Fruit fly (Drosophila melanogaster) whole organism, embryonic: ENCODE data around the gene CG31029.

ENCODE experiments used
- Bgb ChIP-seq: fragments of 200-800 bp; sonication (Bioruptor generic); IDR thresholded peaks from 2 replicates; pipeline ENCODE4 v1.3.6; 2022; ENCODE audit warnings: missing biosample characterization, missing genetic modification characterization; ENCODE audit not compliant: partially characterized antibody
- Blimp-1 ChIP-seq: fragments of 200-800 bp; sonication (Bioruptor generic); optimal IDR thresholded peaks from 3 replicates; lab custom pipeline; 2018; ENCODE audit warnings: missing biosample characterization, missing genetic modification characterization, mild to moderate bottlenecking, moderate library complexity, missing genetic modification reagents
- CG11398 ChIP-seq: fragments of 200-800 bp; sonication (Bioruptor generic); optimal IDR thresholded peaks from 2 replicates; lab custom pipeline; 2016; ENCODE audit warnings: missing biosample characterization, missing genetic modification characterization
- CG11696 ChIP-seq: fragments of 200-800 bp; sonication (Bioruptor generic); IDR thresholded peaks from 2 replicates; pipeline ENCODE4 v1.3.6; 2022; ENCODE audit warnings: missing biosample characterization, missing genetic modification characterization
- CG12659 ChIP-seq: fragments of 200-800 bp; sonication (Bioruptor generic); optimal IDR thresholded peaks from 3 replicates; lab custom pipeline; 2017; ENCODE audit warnings: mild to moderate bottlenecking, missing biosample characterization, missing genetic modification reagents, missing genetic modification characterization
- CG12769 ChIP-seq: fragments of 200-800 bp; sonication (Bioruptor generic); optimal IDR thresholded peaks from 2 replicates; lab custom pipeline; 2019; ENCODE audit warnings: missing biosample characterization, mild to moderate bottlenecking, missing genetic modification characterization, moderate library complexity
- CG13287 ChIP-seq: fragments of 200-800 bp; sonication (Bioruptor generic); IDR thresholded peaks from 2 replicates; pipeline ENCODE4 v1.3.6; 2022; ENCODE audit warnings: missing biosample characterization, missing genetic modification characterization; ENCODE audit not compliant: partially characterized antibody
- CG1529 ChIP-seq: fragments of 200-800 bp; sonication (Bioruptor generic); optimal IDR thresholded peaks from 3 replicates; lab custom pipeline; 2018; ENCODE audit warnings: missing biosample characterization, missing genetic modification characterization
- CG17568 ChIP-seq: fragments of 200-800 bp; sonication (Bioruptor generic); optimal IDR thresholded peaks from 2 replicates; lab custom pipeline; 2018; ENCODE audit warnings: missing biosample characterization, mild to moderate bottlenecking, missing genetic modification characterization, moderate library complexity
- CG17829 ChIP-seq: fragments of 200-800 bp; optimal IDR thresholded peaks from 2 replicates; lab custom pipeline; 2019; ENCODE audit warnings: missing biosample characterization, mild to moderate bottlenecking, missing genetic modification characterization, moderate library complexity
- CG1792 ChIP-seq: fragments of 200-800 bp; sonication (Bioruptor generic); optimal IDR thresholded peaks from 2 replicates; lab custom pipeline; 2016; ENCODE audit warnings: missing biosample characterization, missing genetic modification characterization
- CG18011 ChIP-seq: fragments of 200-800 bp; sonication (Bioruptor generic); optimal IDR thresholded peaks from 2 replicates; lab custom pipeline; 2017; ENCODE audit warnings: missing biosample characterization, missing genetic modification characterization, mild to moderate bottlenecking, moderate library complexity, missing genotype
- CG31441 ChIP-seq: fragments of 200-800 bp; sonication (Bioruptor generic); IDR thresholded peaks from 2 replicates; pipeline ENCODE4 v1.3.6; 2022; ENCODE audit warnings: missing biosample characterization, missing genetic modification characterization
- CG3281 ChIP-seq: fragments of 200-800 bp; sonication (Bioruptor generic); optimal IDR thresholded peaks from 3 replicates; lab custom pipeline; 2017; ENCODE audit warnings: missing biosample characterization, mild to moderate bottlenecking, missing genetic modification characterization
- CG4820 ChIP-seq: fragments of 200-800 bp; sonication (Bioruptor generic); optimal IDR thresholded peaks from 3 replicates; lab custom pipeline; 2016; ENCODE audit warnings: missing biosample characterization, missing genetic modification characterization
- CG6272 ChIP-seq: fragments of 200-800 bp; sonication (Bioruptor generic); IDR thresholded peaks from 2 replicates; pipeline ENCODE4 v1.3.6; 2022; ENCODE audit warnings: missing biosample characterization, missing genetic modification characterization
- CG6791 ChIP-seq: fragments of 200-800 bp; sonication (Bioruptor generic); IDR thresholded peaks from 3 replicates; pipeline ENCODE4 v1.3.6; 2022; ENCODE audit warnings: missing biosample characterization, missing genetic modification characterization; ENCODE audit not compliant: partially characterized antibody
- CG9609 ChIP-seq: fragments of 200-800 bp; sonication (Bioruptor generic); optimal IDR thresholded peaks from 3 replicates; lab custom pipeline; 2016; ENCODE audit warnings: missing biosample characterization, missing genetic modification characterization
- CoRest ChIP-seq: fragments of 200-800 bp; sonication (Bioruptor generic); optimal IDR thresholded peaks from 3 replicates; lab custom pipeline; 2018; ENCODE audit warnings: missing biosample characterization, mild to moderate bottlenecking, missing genetic modification characterization, moderate library complexity
- Drgx ChIP-seq: fragments of 200-800 bp; sonication (Bioruptor generic); IDR thresholded peaks from 2 replicates; pipeline ENCODE4 v1.3.6; 2022; ENCODE audit warnings: missing biosample characterization, missing genetic modification characterization
- Ets65A ChIP-seq: fragments of 200-800 bp; sonication (Bioruptor generic); peaks from one replicate; lab custom pipeline; 2016; ENCODE audit warnings: missing biosample characterization, missing genetic modification characterization
- HLHmδ ChIP-seq: fragments of 200-800 bp; sonication (Bioruptor generic); optimal IDR thresholded peaks from 2 replicates; lab custom pipeline; 2018; ENCODE audit warnings: missing biosample characterization, mild to moderate bottlenecking, missing genetic modification characterization, moderate library complexity
- Hmx ChIP-seq: fragments of 200-800 bp; sonication (Bioruptor generic); optimal IDR thresholded peaks from 2 replicates; lab custom pipeline; 2016; ENCODE audit warnings: missing biosample characterization, missing genetic modification characterization
- Jarid2 ChIP-seq: fragments of 200-800 bp; sonication (Bioruptor generic); optimal IDR thresholded peaks from 3 replicates; lab custom pipeline; 2017; ENCODE audit warnings: mild to moderate bottlenecking, missing biosample characterization, missing genetic modification reagents, missing genetic modification characterization
- Myb ChIP-seq: fragments of 200-800 bp; sonication (Bioruptor generic); optimal IDR thresholded peaks from 2 replicates; lab custom pipeline; 2016; ENCODE audit warnings: missing biosample characterization, missing genetic modification characterization
- Nf-YA ChIP-seq: fragments of 200-800 bp; sonication (Bioruptor generic); IDR thresholded peaks from 2 replicates; pipeline ENCODE4 v1.3.6; 2022; ENCODE audit warnings: missing biosample characterization, missing genetic modification characterization
- Scr ChIP-seq: fragments of 200-800 bp; sonication (Bioruptor generic); IDR thresholded peaks from 2 replicates; pipeline ENCODE4 v1.3.6; 2022; ENCODE audit warnings: missing biosample characterization, missing genetic modification characterization; ENCODE audit not compliant: partially characterized antibody
- Trl ChIP-seq, 3 experiments: fragments of >200 bp in 2 of 3; fragments of 200-800 bp in 1 of 3; sonication (Bioruptor generic) in 1 of 3; optimal IDR thresholded peaks; 2 replicates in 1 of 3; 3 replicates in 2 of 3; lab custom pipeline; 2016 to 2017; ENCODE audit warnings: missing biosample characterization in 1 of 3, missing genetic modification characterization in 1 of 3
- Xrp1 ChIP-seq: fragments of 200-800 bp; sonication (Bioruptor generic); IDR thresholded peaks from 2 replicates; pipeline ENCODE4 v1.3.6; 2022; ENCODE audit warnings: missing biosample characterization, missing genetic modification characterization
- bbx ChIP-seq: fragments of 200-800 bp; sonication (Bioruptor generic); IDR thresholded peaks from 2 replicates; pipeline ENCODE4 v1.3.6; 2022; ENCODE audit warnings: missing biosample characterization, missing genetic modification characterization; ENCODE audit not compliant: partially characterized antibody
- btn ChIP-seq: fragments of 200-800 bp; sonication (Bioruptor generic); optimal IDR thresholded peaks from 2 replicates; lab custom pipeline; 2016; ENCODE audit warnings: missing biosample characterization, missing genetic modification characterization
- cg ChIP-seq: fragments of 200-800 bp; sonication (Bioruptor generic); optimal IDR thresholded peaks from 3 replicates; lab custom pipeline; 2019; ENCODE audit warnings: missing biosample characterization, mild to moderate bottlenecking, missing genetic modification characterization, moderate library complexity
- dmrt11E ChIP-seq: fragments of 200-800 bp; sonication (Bioruptor generic); optimal IDR thresholded peaks from 3 replicates; lab custom pipeline; 2018; ENCODE audit warnings: missing biosample characterization, mild to moderate bottlenecking, missing genetic modification characterization, moderate library complexity
- dpn ChIP-seq, 2 experiments: fragments of 200-800 bp; sonication (Bioruptor generic); optimal IDR thresholded peaks; 3 replicates each; lab custom pipeline; 2016; ENCODE audit warnings: missing biosample characterization in 2 of 2, missing genetic modification characterization in 2 of 2
- dysf ChIP-seq: fragments of 200-800 bp; sonication (Bioruptor generic); IDR thresholded peaks from 3 replicates; pipeline ENCODE4 v1.3.6; 2022; ENCODE audit warnings: missing biosample characterization, missing genetic modification characterization
- esg ChIP-seq: fragments of 200-800 bp; sonication (Bioruptor generic); conservative IDR thresholded peaks from 2 replicates; pipeline ENCODE4 v1.3.6; 2022; ENCODE audit warnings: missing biosample characterization, missing genetic modification characterization
- ken ChIP-seq: fragments of 200-800 bp; sonication (Bioruptor generic); IDR thresholded peaks from 3 replicates; pipeline ENCODE4 v1.3.6; 2022; ENCODE audit warnings: missing biosample characterization, missing genetic modification characterization
- otp ChIP-seq: fragments of 200-800 bp; sonication (Bioruptor generic); IDR thresholded peaks from 3 replicates; pipeline ENCODE4, ENCODE4 v1.3.6; 2022; ENCODE audit warnings: missing biosample characterization, missing genetic modification characterization
- pb ChIP-seq: fragments of 200-800 bp; sonication (Bioruptor generic); optimal IDR thresholded peaks from 3 replicates; lab custom pipeline; 2016; ENCODE audit warnings: missing biosample characterization, missing genetic modification characterization
- pros ChIP-seq: fragments of 200-800 bp; sonication (Bioruptor generic); optimal IDR thresholded peaks from 3 replicates; lab custom pipeline; 2019; ENCODE audit warnings: missing biosample characterization, mild to moderate bottlenecking, missing genetic modification characterization, moderate library complexity
- salm ChIP-seq: fragments of 200-800 bp; sonication (Bioruptor generic); optimal IDR thresholded peaks from 2 replicates; lab custom pipeline; 2018; ENCODE audit warnings: missing biosample characterization, mild to moderate bottlenecking, missing genetic modification characterization
- sens ChIP-seq: fragments of 200-800 bp; sonication (Bioruptor generic); peaks from one replicate; lab custom pipeline; 2016; ENCODE audit warnings: missing biosample characterization, missing genetic modification characterization
- so ChIP-seq: fragments of 200-800 bp; sonication (Bioruptor generic); IDR thresholded peaks from 3 replicates; pipeline ENCODE4 v1.3.6; 2022; ENCODE audit warnings: missing biosample characterization, missing genetic modification characterization
- vvl ChIP-seq: fragments of 200-800 bp; sonication (Bioruptor generic); IDR thresholded peaks from 2 replicates; pipeline ENCODE4 v1.3.6; 2022; ENCODE audit warnings: missing biosample characterization, missing genetic modification characterization
- wor ChIP-seq: fragments of 200-800 bp; sonication (Bioruptor generic); IDR thresholded peaks from 2 replicates; pipeline ENCODE4 v1.3.6; 2022; ENCODE audit warnings: missing biosample characterization, missing genetic modification characterization
- z ChIP-seq: fragments of 200-800 bp; sonication (Bioruptor generic); IDR thresholded peaks from 3 replicates; pipeline ENCODE4 v1.3.6; 2022; ENCODE audit warnings: missing biosample characterization, missing genetic modification characterization

CG31029 gene

DNA sequence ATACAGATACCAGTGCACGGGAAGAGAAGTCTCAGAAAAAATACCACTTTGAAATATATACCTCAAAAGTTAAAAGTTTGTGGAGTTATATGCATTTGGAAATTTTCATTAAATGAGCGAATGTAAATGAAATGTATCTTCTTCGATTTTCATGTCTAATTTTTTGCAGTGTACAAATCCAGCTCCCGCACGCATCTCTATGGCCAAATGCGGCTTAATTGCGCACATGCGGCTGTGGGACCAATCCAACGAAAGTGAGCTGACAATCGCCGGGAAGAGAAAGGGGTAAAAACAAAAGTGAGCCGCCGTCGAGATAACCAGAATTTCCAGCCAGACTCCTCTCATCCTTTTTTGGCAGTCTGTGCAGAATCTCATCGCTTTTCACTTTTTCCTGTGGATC, 32.0 kb upstream of the CG31029 start (continued):
- TF ChIP-seq Nf-YA (GFP tag; lab: Robert Waterston, UW) (0 out of 2 replicates have a peak, but pooled peaks have one; percentile 10), CG6272 (GFP tag; lab: Robert Waterston, UW) (0 out of 2 replicates have a peak, but pooled peaks have one; percentile 18), btn (GFP tag; lab: Kevin White, UChicago) (peak; percentile 27), dmrt11E (tag; lab: Kevin White, UChicago) (no peak), Ets65A (GFP tag; lab: Kevin White, UChicago) (peak; percentile 5), CG9609 (no peak), salm (tag; lab: Kevin White, UChicago) (no peak), CoRest (tag; lab: Kevin White, UChicago) (no peak), CG4820 (peak; percentile 5)

DNA sequence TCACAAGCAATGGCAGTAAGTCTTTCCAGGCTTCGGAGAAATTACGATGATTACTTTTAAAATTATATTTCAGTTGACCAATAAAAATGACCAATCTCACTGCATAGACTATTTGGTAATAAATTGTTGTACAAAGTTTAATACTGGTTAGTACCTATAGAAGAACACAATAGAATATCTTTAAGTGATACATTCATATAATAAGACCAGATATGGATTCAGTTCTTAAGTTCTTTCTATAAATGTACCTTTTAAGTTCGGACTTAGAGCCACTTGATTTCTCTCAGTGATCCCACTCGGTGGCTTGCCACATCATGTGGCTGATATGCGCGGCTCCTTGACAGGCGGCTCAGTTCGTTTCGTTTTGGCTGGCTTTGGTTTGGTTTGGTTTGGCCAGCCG, 31.0 kb upstream of the CG31029 start:
- no peak for TF ChIP-seq dpn (GFP tag; optimal IDR thresholded peaks at IDR 0.05; lab: Kevin White, UChicago)

DNA sequence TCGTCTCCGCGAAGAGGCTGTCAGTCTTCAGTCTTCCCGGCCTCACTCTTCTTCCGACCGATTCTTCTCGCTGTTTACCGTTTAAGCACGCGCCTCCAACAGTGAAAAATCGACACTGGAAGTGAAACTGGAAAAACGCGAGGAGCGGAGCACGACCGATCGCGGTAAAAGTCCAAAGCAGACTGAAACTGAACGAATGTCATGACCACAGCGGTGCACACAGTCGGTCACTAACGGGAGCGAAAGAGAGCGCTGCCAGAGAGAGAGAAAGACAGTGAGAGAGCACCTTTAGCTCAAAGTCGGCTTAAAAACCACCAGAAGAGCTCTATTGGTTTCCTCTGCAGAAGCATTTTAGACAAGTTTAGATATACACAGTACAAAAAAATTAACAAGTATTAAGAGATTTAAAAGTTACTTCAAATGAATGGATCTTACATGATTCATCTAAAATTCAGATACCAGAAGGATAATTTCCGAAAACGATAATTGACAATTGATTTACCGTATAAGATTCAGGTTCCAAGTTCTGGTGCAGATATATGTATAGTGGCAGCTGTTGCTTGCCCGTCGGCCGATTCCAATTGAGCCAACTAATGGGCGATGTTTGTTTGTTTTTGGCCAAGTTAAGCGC, 28.2 kb upstream of the CG31029 start, which contains the start of gene CG11498:
TSS of gene CG11498 (minus strand) at position 162 of the 631 bp plus-strand sequence.
- TF ChIP-seq ken (no peak), cg (GFP tag; lab: Kevin White, UChicago) (no peak), Xrp1 (GFP tag; lab: Robert Waterston, UW) (0 out of 2 replicates have a peak, but pooled peaks have one; percentile 19), Trl (optimal IDR thresholded peaks at IDR 0.05; lab: Kevin White, UChicago) (peak; percentile 66 to 83), Trl (GFP tag; optimal IDR thresholded peaks at IDR 0.05; lab: Kevin White, UChicago) (no peak), Hmx (GFP tag; lab: Kevin White, UChicago) (no peak), z (GFP tag; lab: Robert Waterston, UW) (0 out of 3 replicates have a peak, but pooled peaks have one; percentile 65), CG12659 (GFP tag; lab: Kevin White, UChicago) (no peak), CG17568 (GFP tag; lab: Kevin White, UChicago) (no peak), CG17829 (tag; lab: Kevin White, UChicago) (no peak), Jarid2 (peak; percentile 67), Blimp-1 (GFP tag; lab: Kevin White, UChicago) (peak; percentile 15), esg (no peak), HLHmδ (GFP tag; lab: Kevin White, UChicago) (peak; percentile 2), wor (GFP tag; lab: Robert Waterston, UW) (no peak), otp (GFP tag; lab: Robert Waterston, UW) (0 out of 3 replicates have a peak, but pooled peaks have one; percentile 3), sens (peak; percentile 55), CG1529 (GFP tag; lab: Kevin White, UChicago) (no peak), CG18011 (no peak), CG12769 (tag; lab: Kevin White, UChicago) (peak; percentile 36), so (0 out of 3 replicates have a peak, but pooled peaks have one; percentile 44), CG31441 (GFP tag; lab: Robert Waterston, UW) (0 out of 2 replicates have a peak, but pooled peaks have one; percentile 10), CG11398 (no peak), bbx (0 out of 2 replicates have a peak, but pooled peaks have one; percentile 35), Drgx (GFP tag; lab: Robert Waterston, UW) (peak; percentile 72), CG3281 (GFP tag; lab: Kevin White, UChicago) (no peak), CG13287 (GFP tag; lab: Robert Waterston, UW) (peak; percentile 11; the same call in 1 of the 2 replicates), CG11696 (GFP tag; lab: Robert Waterston, UW) (no peak), Bgb (GFP tag; lab: Robert Waterston, UW) (no peak), Scr (GFP tag; lab: Robert Waterston, UW) (no peak), dysf (GFP tag; lab: Robert Waterston, UW) (0 out of 3 replicates have a peak, but pooled peaks have one; percentile 11), CG1792 (GFP tag; lab: Kevin White, UChicago) (no peak), Myb (GFP tag; lab: Kevin White, UChicago) (no peak), pros (GFP tag; lab: Kevin White, UChicago) (peak; percentile 22), pb (GFP tag; lab: Kevin White, UChicago) (no peak), vvl (GFP tag; lab: Robert Waterston, UW) (peak; percentile 36; the same call in 1 of the 2 replicates), CG6791 (GFP tag; lab: Robert Waterston, UW) (peak; percentile 41; the same call in 1 of the 3 replicates)
